Worm (Caenorhabditis elegans): ENCODE data around the gene K07E8.7.

DNA sequence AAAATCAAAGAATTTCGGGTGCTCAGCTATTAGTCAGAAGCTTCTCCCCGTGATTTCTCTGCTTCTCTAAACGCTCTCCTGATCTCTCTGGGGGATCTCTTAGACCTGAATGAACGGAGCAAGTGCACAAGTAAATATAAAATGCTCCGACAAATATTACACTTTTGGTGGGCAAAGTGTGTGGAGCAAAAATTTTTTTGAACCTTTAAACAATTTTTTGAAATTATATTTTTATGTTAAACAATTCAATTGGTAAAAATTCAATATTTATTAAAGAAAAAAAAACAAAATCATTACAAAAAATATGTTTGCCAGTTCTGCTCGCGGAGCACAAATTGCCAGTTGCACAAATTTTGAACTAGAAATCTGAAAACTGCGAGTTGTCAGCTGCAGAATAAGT lies 10.7 kb downstream of the K07E8.7 start, which contains the start of gene K07E8.6:
- TF ChIP-seq W03F9.2 (tag; optimal IDR thresholded peaks at IDR 0.05) (no peak), him-1 (tag; optimal IDR thresholded peaks at IDR 0.05) (no peak), dao-5 (tag; optimal IDR thresholded peaks at IDR 0.05) (no peak)
